Fruit fly (Drosophila melanogaster): Measurements from ENCODE around the gene Ubr1.

Gene Ubr1

DNA sequence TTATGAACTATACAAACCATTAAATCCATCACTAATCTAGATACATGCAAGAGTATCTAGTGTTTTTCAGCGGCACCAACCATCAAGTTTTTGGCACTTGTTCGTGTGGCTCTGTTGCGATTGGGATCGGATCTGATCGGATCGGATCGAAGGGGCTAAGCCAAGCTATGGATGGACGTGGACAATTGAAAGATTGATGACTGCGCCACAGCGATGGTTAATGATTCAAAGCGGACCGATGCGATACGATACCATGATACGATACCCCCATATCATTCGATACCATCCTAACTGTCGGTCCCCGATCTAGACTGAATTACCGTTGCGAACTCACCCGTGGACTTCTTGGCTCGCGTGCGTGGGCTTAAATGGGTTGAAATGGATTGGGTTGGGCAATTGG is 60.8 kb downstream of the Ubr1 start:
- no peak for TF ChIP-seq ro (GFP tag; IDR thresholded peaks at IDR 0.05)
- peak; percentile 96 for TF ChIP-seq CG13894 (tag; optimal IDR thresholded peaks at IDR 0.05)
- no peak for TF ChIP-seq repo (GFP tag; optimal IDR thresholded peaks at IDR 0.05)
- no peak for TF ChIP-seq CG34224 (GFP tag; IDR thresholded peaks at IDR 0.05; ENCODE audit: partially characterized antibody)
- no peak for TF ChIP-seq CG9215 (GFP tag; IDR thresholded peaks at IDR 0.05)
- no peak for TF ChIP-seq chinmo (GFP tag; IDR thresholded peaks at IDR 0.05; ENCODE audit: partially characterized antibody)

dm6 chrX:16907009-16907408 is 61.5 kb downstream of the Ubr1 start:
- TF ChIP-seq Dbx (GFP tag; IDR thresholded peaks at IDR 0.05) (0 out of 3 replicates have a peak, but pooled peaks have one; percentile 18), odd (GFP tag; optimal IDR thresholded peaks at IDR 0.05) (no peak), CG2889 (GFP tag; IDR thresholded peaks at IDR 0.05) (no peak), CG13894 (tag; optimal IDR thresholded peaks at IDR 0.05) (peak; percentile 97), CG1024 (GFP tag; IDR thresholded peaks at IDR 0.05) (no peak), Med (GFP tag) (peak; percentile 23), CG12155 (GFP tag; optimal IDR thresholded peaks at IDR 0.05) (no peak), Deaf1 (tag; optimal IDR thresholded peaks at IDR 0.05) (peak; percentile 75), CG12769 (tag; optimal IDR thresholded peaks at IDR 0.05) (peak; percentile 34), gem (tag; optimal IDR thresholded peaks at IDR 0.05) (peak; percentile 86), CG2199 (GFP tag; IDR thresholded peaks at IDR 0.05) (peak; percentile 66; the same call in 1 of the 3 replicates), chinmo (GFP tag; IDR thresholded peaks at IDR 0.05; ENCODE audit: partially characterized antibody) (peak; percentile 44; the same call in 1 of the 4 replicates)

All from whole organism, embryonic.